Fruit fly (Drosophila melanogaster): ENCODE results near the gene CG8541.

- TF ChIP-seq psq (optimal IDR thresholded peaks at IDR 0.05) (no peak), usp (GFP tag; optimal IDR thresholded peaks at IDR 0.05) (no peak), pan (optimal IDR thresholded peaks at IDR 0.05) (no peak)
These were observed 34.0 kb upstream of the CG8541 start, which contains the start of gene CG14835 for dm6 chr3L:7437366-7437765.

All from whole organism.